Fruit fly (Drosophila melanogaster) whole organism, embryonic: ENCODE results near the gene Polr1F.

Source experiments
- Antp ChIP-seq: fragments of 200-800 bp; sonication (Bioruptor generic); optimal IDR thresholded peaks from 3 replicates; lab custom pipeline; 2016; ENCODE audit warnings: missing biosample characterization, missing genetic modification characterization
- Atf6 ChIP-seq: fragments of 200-800 bp; sonication (Bioruptor generic); IDR thresholded peaks from 2 replicates; pipeline ENCODE4 v1.3.6; 2022; ENCODE audit warnings: missing biosample characterization, missing genetic modification characterization
- CG10565 ChIP-seq: fragments of 200-800 bp; sonication (Bioruptor generic); optimal IDR thresholded peaks from 3 replicates; lab custom pipeline; 2016; ENCODE audit warnings: missing biosample characterization, mild to moderate bottlenecking, missing genetic modification characterization
- CG12104 ChIP-seq: fragments of 200-800 bp; sonication (Bioruptor generic); optimal IDR thresholded peaks from 3 replicates; lab custom pipeline; 2016; ENCODE audit warnings: missing biosample characterization, missing genetic modification characterization
- CG12942 ChIP-seq: fragments of 200-800 bp; sonication (Bioruptor generic); optimal IDR thresholded peaks from 3 replicates; lab custom pipeline; 2016; ENCODE audit warnings: missing biosample characterization, missing genetic modification characterization
- CG13287 ChIP-seq: fragments of 200-800 bp; sonication (Bioruptor generic); IDR thresholded peaks from 2 replicates; pipeline ENCODE4 v1.3.6; 2022; ENCODE audit warnings: missing biosample characterization, missing genetic modification characterization; ENCODE audit not compliant: partially characterized antibody
- CG14710 ChIP-seq: fragments of 200-800 bp; sonication (Bioruptor generic); optimal IDR thresholded peaks from 3 replicates; lab custom pipeline; 2019; ENCODE audit warnings: missing biosample characterization, mild to moderate bottlenecking, missing genetic modification characterization, moderate library complexity
- CG15011 ChIP-seq: fragments of 200-800 bp; sonication (Bioruptor generic); optimal IDR thresholded peaks from 3 replicates; lab custom pipeline; 2018; ENCODE audit warnings: missing biosample characterization, mild to moderate bottlenecking, missing genetic modification characterization
- CG1603 ChIP-seq: fragments of 200-800 bp; sonication (Bioruptor generic); optimal IDR thresholded peaks from 2 replicates; lab custom pipeline; 2019; ENCODE audit warnings: missing biosample characterization, mild to moderate bottlenecking, missing genetic modification characterization, moderate library complexity
- CG1647 ChIP-seq: fragments of 200-800 bp; sonication (Bioruptor generic); optimal IDR thresholded peaks from 3 replicates; lab custom pipeline; 2016; ENCODE audit warnings: missing biosample characterization, missing genetic modification characterization
- CG17829 ChIP-seq: fragments of 200-800 bp; optimal IDR thresholded peaks from 2 replicates; lab custom pipeline; 2019; ENCODE audit warnings: missing biosample characterization, mild to moderate bottlenecking, missing genetic modification characterization, moderate library complexity
- CG2120 ChIP-seq: fragments of 200-800 bp; sonication (Bioruptor generic); optimal IDR thresholded peaks from 3 replicates; lab custom pipeline; 2016; ENCODE audit warnings: missing biosample characterization, missing genetic modification characterization
- CG2129 ChIP-seq: fragments of 200-800 bp; sonication (Bioruptor generic); IDR thresholded peaks from 2 replicates; pipeline ENCODE4 v1.3.6; 2022; ENCODE audit warnings: missing biosample characterization, missing genetic modification characterization; ENCODE audit not compliant: partially characterized antibody
- CG30020 ChIP-seq: fragments of 200-800 bp; optimal IDR thresholded peaks from 2 replicates; lab custom pipeline; 2019; ENCODE audit warnings: missing biosample characterization, mild to moderate bottlenecking, missing genetic modification characterization, moderate library complexity
- CG3407 ChIP-seq: fragments of 200-800 bp; sonication (Bioruptor generic); optimal IDR thresholded peaks from 2 replicates; lab custom pipeline; 2018; ENCODE audit warnings: missing biosample characterization, mild to moderate bottlenecking, missing genetic modification characterization
- CG4617 ChIP-seq: fragments of 200-800 bp; sonication (Bioruptor generic); optimal IDR thresholded peaks from 3 replicates; lab custom pipeline; 2016; ENCODE audit warnings: missing biosample characterization, missing genetic modification characterization, borderline replicate concordance
- CG5245 ChIP-seq: fragments of 200-800 bp; sonication (Bioruptor generic); optimal IDR thresholded peaks from 3 replicates; lab custom pipeline; 2016; ENCODE audit warnings: missing biosample characterization, missing genetic modification characterization
- CG7357 ChIP-seq: fragments of 200-800 bp; sonication (Bioruptor generic); IDR thresholded peaks from 3 replicates; pipeline ENCODE4 v1.3.6; 2022; ENCODE audit warnings: missing biosample characterization, missing genetic modification characterization
- CG7372 ChIP-seq: fragments of 200-800 bp; sonication (Bioruptor generic); IDR thresholded peaks from 2 replicates; pipeline ENCODE4 v1.3.6; 2022; ENCODE audit warnings: missing biosample characterization, missing genetic modification characterization
- CG8290 ChIP-seq, 3 experiments: fragments of 200-800 bp; sonication (Bioruptor generic); optimal IDR thresholded peaks; 2 replicates each; lab custom pipeline; 2016 to 2019; ENCODE audit warnings: missing biosample characterization in 3 of 3, missing genetic modification characterization in 3 of 3, mild to moderate bottlenecking in 2 of 3, moderate library complexity in 1 of 3
- CG8944 ChIP-seq: fragments of 200-800 bp; sonication (Bioruptor generic); optimal IDR thresholded peaks from 3 replicates; lab custom pipeline; 2016; ENCODE audit warnings: missing biosample characterization, missing genetic modification characterization
- CG9437 ChIP-seq: fragments of 200-800 bp; sonication (Bioruptor generic); optimal IDR thresholded peaks from 2 replicates; lab custom pipeline; 2018; ENCODE audit warnings: missing biosample characterization, mild to moderate bottlenecking, missing genetic modification characterization
- Dbx ChIP-seq: fragments of 200-800 bp; sonication (Bioruptor generic); IDR thresholded peaks from 3 replicates; pipeline ENCODE4 v1.3.6; 2022; ENCODE audit warnings: missing biosample characterization, missing genetic modification characterization
- Dip3 ChIP-seq: fragments of 200-800 bp; sonication (Bioruptor generic); optimal IDR thresholded peaks from 3 replicates; lab custom pipeline; 2016; ENCODE audit warnings: missing biosample characterization, missing genetic modification characterization
- E2f2 ChIP-seq: fragments of 200-800 bp; sonication (Bioruptor generic); IDR thresholded peaks from 2 replicates; pipeline ENCODE4 v1.3.6; 2022; ENCODE audit warnings: missing biosample characterization, missing genetic modification characterization
- Ets97D ChIP-seq: fragments of 200-800 bp; sonication (Bioruptor generic); optimal IDR thresholded peaks from 3 replicates; lab custom pipeline; 2016; ENCODE audit warnings: missing biosample characterization, missing genetic modification characterization
- Fer1 ChIP-seq: fragments of 200-800 bp; sonication (Bioruptor generic); optimal IDR thresholded peaks from 2 replicates; lab custom pipeline; 2017; ENCODE audit warnings: missing biosample characterization, mild to moderate bottlenecking, missing genetic modification characterization
- Hmr ChIP-seq: fragments of 200-800 bp; sonication (Bioruptor generic); optimal IDR thresholded peaks from 3 replicates; lab custom pipeline; 2017; ENCODE audit warnings: mild to moderate bottlenecking, missing biosample characterization, missing genetic modification reagents, missing genetic modification characterization
- Hmx ChIP-seq: fragments of 200-800 bp; sonication (Bioruptor generic); optimal IDR thresholded peaks from 2 replicates; lab custom pipeline; 2016; ENCODE audit warnings: missing biosample characterization, missing genetic modification characterization
- Hr51 ChIP-seq, 2 experiments: fragments of 200-800 bp; sonication (Bioruptor generic); optimal IDR thresholded peaks; 2 replicates in 1 of 2; 3 replicates in 1 of 2; lab custom pipeline; 2016 to 2018; ENCODE audit warnings: missing biosample characterization in 2 of 2, missing genetic modification characterization in 2 of 2, mild to moderate bottlenecking in 1 of 2, moderate library complexity in 1 of 2
- Hsf ChIP-seq: fragments of 200-800 bp; sonication (Bioruptor generic); optimal IDR thresholded peaks from 3 replicates; lab custom pipeline; 2016; ENCODE audit warnings: missing biosample characterization, missing genetic modification characterization
- MESR4 ChIP-seq: fragments of 200-800 bp; sonication (Bioruptor generic); optimal IDR thresholded peaks from 2 replicates; lab custom pipeline; 2018; ENCODE audit warnings: missing biosample characterization, mild to moderate bottlenecking, missing genetic modification characterization, moderate library complexity
- Mad ChIP-seq: fragments of 200-800 bp; sonication (Bioruptor generic); optimal IDR thresholded peaks from 2 replicates; lab custom pipeline; 2016; ENCODE audit warnings: missing biosample characterization, missing genetic modification characterization
- Max ChIP-seq: fragments of 200-800 bp; sonication (Bioruptor generic); optimal IDR thresholded peaks from 2 replicates; lab custom pipeline; 2016; ENCODE audit warnings: missing biosample characterization, mild to moderate bottlenecking, missing genetic modification characterization
- Optix ChIP-seq: fragments of 200-800 bp; sonication (Bioruptor generic); IDR thresholded peaks from 3 replicates; pipeline ENCODE4 v1.3.6; 2022; ENCODE audit warnings: missing biosample characterization, missing genetic modification characterization
- Xrp1 ChIP-seq: fragments of 200-800 bp; sonication (Bioruptor generic); IDR thresholded peaks from 2 replicates; pipeline ENCODE4 v1.3.6; 2022; ENCODE audit warnings: missing biosample characterization, missing genetic modification characterization
- chn ChIP-seq: fragments of 200-800 bp; sonication (Bioruptor generic); optimal IDR thresholded peaks from 2 replicates; lab custom pipeline; 2016; ENCODE audit warnings: missing biosample characterization, missing genetic modification characterization
- dmrt11E ChIP-seq: fragments of 200-800 bp; sonication (Bioruptor generic); optimal IDR thresholded peaks from 3 replicates; lab custom pipeline; 2018; ENCODE audit warnings: missing biosample characterization, mild to moderate bottlenecking, missing genetic modification characterization, moderate library complexity
- dysf ChIP-seq: fragments of 200-800 bp; sonication (Bioruptor generic); IDR thresholded peaks from 3 replicates; pipeline ENCODE4 v1.3.6; 2022; ENCODE audit warnings: missing biosample characterization, missing genetic modification characterization
- ewg ChIP-seq: fragments of 200-800 bp; sonication (Bioruptor generic); optimal IDR thresholded peaks from 3 replicates; lab custom pipeline; 2017; ENCODE audit warnings: mild to moderate bottlenecking, missing biosample characterization, missing genetic modification reagents, missing genetic modification characterization
- gce ChIP-seq: fragments of 200-800 bp; sonication (Bioruptor generic); IDR thresholded peaks from 3 replicates; pipeline ENCODE4 v1.3.6; 2022; ENCODE audit warnings: missing biosample characterization, missing genetic modification characterization
- h ChIP-seq: fragments of >200 bp; optimal IDR thresholded peaks from 2 replicates; lab custom pipeline; 2017
- lmd ChIP-seq: fragments of 200-800 bp; sonication (Bioruptor generic); IDR thresholded peaks from 2 replicates; pipeline ENCODE4 v1.3.6; 2022; ENCODE audit warnings: missing biosample characterization, missing genetic modification characterization
- mam ChIP-seq: fragments of 200-800 bp; sonication (Bioruptor generic); optimal IDR thresholded peaks from 3 replicates; lab custom pipeline; 2016; ENCODE audit warnings: missing biosample characterization, missing genetic modification characterization
- pho ChIP-seq: fragments of 200-800 bp; sonication (Bioruptor generic); optimal IDR thresholded peaks from 2 replicates; lab custom pipeline; 2016; ENCODE audit warnings: missing biosample characterization, missing genetic modification characterization
- phol ChIP-seq: fragments of 200-800 bp; sonication (Bioruptor generic); optimal IDR thresholded peaks from 3 replicates; lab custom pipeline; 2018; ENCODE audit warnings: missing biosample characterization, mild to moderate bottlenecking, missing genetic modification characterization, moderate library complexity
- ro ChIP-seq: fragments of 200-800 bp; sonication (Bioruptor generic); IDR thresholded peaks from 2 replicates; pipeline ENCODE4 v1.3.6; 2022; ENCODE audit warnings: missing biosample characterization, missing genetic modification characterization
- row ChIP-seq: fragments of 200-800 bp; sonication (Bioruptor generic); IDR thresholded peaks from 3 replicates; pipeline ENCODE4 v1.3.6; 2022; ENCODE audit warnings: missing biosample characterization, missing genetic modification characterization
- sisA ChIP-seq: fragments of 200-800 bp; sonication (Bioruptor generic); IDR thresholded peaks from 2 replicates; pipeline ENCODE4 v1.3.6; 2022; ENCODE audit warnings: missing biosample characterization, missing genetic modification characterization
- z ChIP-seq: fragments of 200-800 bp; sonication (Bioruptor generic); IDR thresholded peaks from 3 replicates; pipeline ENCODE4 v1.3.6; 2022; ENCODE audit warnings: missing biosample characterization, missing genetic modification characterization
- zfh1 ChIP-seq: fragments of 200-800 bp; sonication (Bioruptor generic); IDR thresholded peaks from 3 replicates; pipeline ENCODE4 v1.3.6; 2022; ENCODE audit warnings: missing biosample characterization, missing genetic modification characterization

The Polr1F gene

DNA sequence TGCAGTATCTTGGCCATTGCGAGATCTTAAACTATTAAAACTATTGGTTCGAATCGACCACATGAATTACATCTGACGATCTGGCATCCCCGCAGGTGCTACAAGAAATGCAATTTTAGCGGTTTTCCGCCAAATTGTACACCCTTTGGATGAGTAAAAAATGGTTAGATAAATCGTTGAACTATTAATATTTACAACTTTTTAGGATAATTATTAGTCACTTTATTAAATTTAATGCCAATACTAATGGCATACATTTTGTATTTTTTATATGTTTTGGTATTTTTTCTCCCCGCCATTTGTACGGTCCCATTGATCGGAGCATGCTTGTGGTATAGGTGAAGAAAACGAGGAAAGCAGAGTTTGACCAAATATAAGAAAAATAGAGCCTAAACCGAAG lies at the start of gene Polr1F, which contains the start of gene Rat1 (continued):
- TF ChIP-seq Max (GFP tag; lab: Kevin White, UChicago) (peak; percentile 86), CG2129 (no peak), CG30020 (tag; lab: Kevin White, UChicago) (peak; percentile 59), CG14710 (peak; percentile 75), CG7357 (GFP tag; lab: Robert Waterston, UW) (no peak), chn (GFP tag; lab: Kevin White, UChicago) (peak; percentile 45), lmd (GFP tag; lab: Robert Waterston, UW) (0 out of 2 replicates have a peak, but pooled peaks have one; percentile 8), CG15011 (GFP tag; lab: Kevin White, UChicago) (no peak), Hmx (GFP tag; lab: Kevin White, UChicago) (no peak), phol (tag; lab: Kevin White, UChicago) (peak; percentile 62), sisA (GFP tag; lab: Robert Waterston, UW) (no peak), E2f2 (GFP tag; lab: Robert Waterston, UW) (peak; percentile 63), Optix (GFP tag; lab: Robert Waterston, UW) (no peak), Hsf (peak; percentile 19), h (no peak), Mad (GFP tag; lab: Kevin White, UChicago) (peak; percentile 33), Atf6 (no peak), CG5245 (GFP tag; lab: Kevin White, UChicago) (no peak), CG12104 (GFP tag; lab: Kevin White, UChicago) (no peak), CG9437 (GFP tag; lab: Kevin White, UChicago) (no peak), CG1647 (GFP tag; lab: Kevin White, UChicago) (no peak), zfh1 (GFP tag; lab: Robert Waterston, UW) (peak; percentile 14; the same call in 1 of the 3 replicates), Dbx (no peak), pho (GFP tag; lab: Kevin White, UChicago) (peak; percentile 39), CG2120 (GFP tag; lab: Kevin White, UChicago) (peak; percentile 69), CG7372 (GFP tag; lab: Robert Waterston, UW) (no peak), Fer1 (GFP tag; lab: Kevin White, UChicago) (peak; percentile 29), ewg (GFP tag; lab: Kevin White, UChicago) (peak; percentile 17), CG12942 (GFP tag; lab: Kevin White, UChicago) (peak; percentile 3), gce (GFP tag; lab: Robert Waterston, UW) (no peak), Antp (GFP tag; lab: Kevin White, UChicago) (peak; percentile 27), z (GFP tag; lab: Robert Waterston, UW) (no peak), Hmr (GFP tag; lab: Kevin White, UChicago) (no peak), CG10565 (GFP tag; lab: Kevin White, UChicago) (no peak), dmrt11E (peak; percentile 29), mam (GFP tag; lab: Kevin White, UChicago) (peak; percentile 39), Dip3 (peak; percentile 0), ro (GFP tag; lab: Robert Waterston, UW) (no peak), CG17829 (tag; lab: Kevin White, UChicago) (peak; percentile 63), CG8290 (GFP tag; optimal IDR thresholded peaks at IDR 0.05; lab: Kevin White, UChicago) (no peak), CG8290 (tag; optimal IDR thresholded peaks at IDR 0.05; lab: Kevin White, UChicago) (peak in 1 of 2 experiments; percentile 3), CG13287 (GFP tag; lab: Robert Waterston, UW) (peak; percentile 54; the same call in 1 of the 2 replicates), CG3407 (GFP tag; lab: Kevin White, UChicago) (no peak), Hr51 (GFP tag; optimal IDR thresholded peaks at IDR 0.05; lab: Kevin White, UChicago) (peak in 1 of 2 experiments; percentile 16), Xrp1 (GFP tag; lab: Robert Waterston, UW) (peak; percentile 39; the same call in 1 of the 2 replicates), dysf (GFP tag; lab: Robert Waterston, UW) (no peak), CG1603 (tag; lab: Kevin White, UChicago) (no peak), CG8944 (GFP tag; lab: Kevin White, UChicago) (peak; percentile 18), CG4617 (GFP tag; lab: Kevin White, UChicago) (peak; percentile 83), row (GFP tag; lab: Robert Waterston, UW) (peak; percentile 79), Ets97D (peak; percentile 59), MESR4 (GFP tag; lab: Kevin White, UChicago) (peak; percentile 47)
